Fruit fly (Drosophila melanogaster): ENCODE results near the gene CG5928.

dm6 chrX:6039431-6040016, 28.2 kb upstream of the CG5928 start, which contains the start of gene CG5937:
- TF ChIP-seq CG8478 (optimal IDR thresholded peaks at IDR 0.05) (no peak), CTCF (optimal IDR thresholded peaks at IDR 0.05) (no peak)
